Worm (Caenorhabditis elegans): ENCODE data around the gene cla-1.
A peak's percentile ranks its signal among the peaks of the same experiment; 100 is the strongest.

Gene cla-1

DNA sequence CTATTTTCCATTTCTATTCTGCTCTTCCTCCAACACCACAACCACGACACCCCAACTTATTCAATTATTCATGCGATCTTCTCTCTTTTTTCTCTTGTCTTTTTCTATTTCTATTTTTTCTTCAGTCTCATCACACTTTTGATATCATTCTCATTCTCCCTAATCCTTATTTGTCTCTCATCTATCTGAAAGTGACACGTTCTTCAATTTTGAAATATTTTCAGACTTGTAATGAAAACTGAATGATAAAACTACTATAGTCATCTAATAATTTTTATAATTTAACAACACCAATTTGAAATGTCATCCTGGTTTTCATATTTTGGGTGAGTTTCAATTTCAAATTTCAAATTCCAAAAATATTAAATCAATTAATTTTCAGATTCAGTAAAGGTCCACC is at the start of gene cla-1:
TSS of gene cla-1 (plus strand) at position 301 of the 400 bp plus-strand sequence.
- no peak for TF ChIP-seq ztf-11 (tag; optimal IDR thresholded peaks at IDR 0.05)
- TF ChIP-seq ces-1 (GFP tag; optimal IDR thresholded peaks at IDR 0.05): peak; percentile 61

DNA sequence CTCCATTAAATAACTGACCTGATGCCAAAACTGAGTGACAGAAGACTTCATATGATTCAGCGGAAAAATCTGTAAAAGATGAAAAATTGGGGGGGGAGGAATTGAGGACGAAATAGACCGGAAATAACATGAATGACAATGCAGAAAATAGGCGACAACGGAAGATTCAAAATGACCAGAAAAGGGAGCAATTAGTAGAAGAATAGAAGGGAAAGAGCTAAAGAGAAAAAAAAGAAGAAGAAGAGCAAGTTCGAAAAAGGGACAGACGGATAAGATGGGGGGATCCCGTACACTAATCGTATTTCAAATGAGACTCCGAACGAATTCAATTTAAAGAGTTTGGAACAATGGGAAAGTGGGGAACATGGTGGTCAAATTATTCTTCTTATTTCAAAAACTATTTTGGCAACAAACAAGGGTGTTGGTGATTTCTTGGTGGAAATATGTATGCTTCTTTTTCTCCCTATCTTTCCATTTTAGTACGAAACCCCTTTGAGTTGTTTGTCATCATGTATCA is 46.2 kb upstream of the cla-1 start, which contains the start of gene R05G6.10:
TSS of gene R05G6.10 (minus strand) at position 51 of the 517 bp plus-strand sequence.
- TF ChIP-seq snpc-4 (tag; optimal IDR thresholded peaks at IDR 0.05) (no peak), ces-1 (GFP tag; optimal IDR thresholded peaks at IDR 0.05) (peak; percentile 95), M03D4.4 (tag; optimal IDR thresholded peaks at IDR 0.05) (no peak), ceh-43 (GFP tag; optimal IDR thresholded peaks at IDR 0.05) (no peak), nhr-2 (tag; optimal IDR thresholded peaks at IDR 0.05) (no peak), ztf-11 (tag; optimal IDR thresholded peaks at IDR 0.05) (no peak), tbx-8 (GFP tag; optimal IDR thresholded peaks at IDR 0.05) (no peak), ceh-83 (GFP tag; optimal IDR thresholded peaks at IDR 0.05) (no peak)

DNA sequence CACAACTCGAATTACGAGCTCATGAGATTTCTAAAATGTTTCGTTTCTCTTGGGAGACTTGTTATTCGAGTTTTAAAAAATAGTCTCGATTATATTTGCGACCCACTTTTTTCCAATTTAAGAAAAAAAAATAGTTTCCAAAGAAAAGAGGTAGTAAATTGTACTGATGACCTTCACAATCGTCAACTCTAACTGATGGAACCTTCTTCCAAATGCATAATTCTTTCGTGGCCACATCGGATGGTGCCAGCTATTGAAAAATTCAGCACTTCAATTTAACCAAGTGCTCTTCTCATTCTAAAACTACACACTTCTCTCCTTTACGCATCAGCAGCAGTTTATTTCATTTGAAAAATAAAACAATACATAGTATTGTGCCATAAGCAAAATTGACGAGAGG is 45.1 kb upstream of the cla-1 start:
- TF ChIP-seq mep-1 (tag; optimal IDR thresholded peaks at IDR 0.05) (no peak), ztf-11 (tag; optimal IDR thresholded peaks at IDR 0.05) (no peak)

DNA sequence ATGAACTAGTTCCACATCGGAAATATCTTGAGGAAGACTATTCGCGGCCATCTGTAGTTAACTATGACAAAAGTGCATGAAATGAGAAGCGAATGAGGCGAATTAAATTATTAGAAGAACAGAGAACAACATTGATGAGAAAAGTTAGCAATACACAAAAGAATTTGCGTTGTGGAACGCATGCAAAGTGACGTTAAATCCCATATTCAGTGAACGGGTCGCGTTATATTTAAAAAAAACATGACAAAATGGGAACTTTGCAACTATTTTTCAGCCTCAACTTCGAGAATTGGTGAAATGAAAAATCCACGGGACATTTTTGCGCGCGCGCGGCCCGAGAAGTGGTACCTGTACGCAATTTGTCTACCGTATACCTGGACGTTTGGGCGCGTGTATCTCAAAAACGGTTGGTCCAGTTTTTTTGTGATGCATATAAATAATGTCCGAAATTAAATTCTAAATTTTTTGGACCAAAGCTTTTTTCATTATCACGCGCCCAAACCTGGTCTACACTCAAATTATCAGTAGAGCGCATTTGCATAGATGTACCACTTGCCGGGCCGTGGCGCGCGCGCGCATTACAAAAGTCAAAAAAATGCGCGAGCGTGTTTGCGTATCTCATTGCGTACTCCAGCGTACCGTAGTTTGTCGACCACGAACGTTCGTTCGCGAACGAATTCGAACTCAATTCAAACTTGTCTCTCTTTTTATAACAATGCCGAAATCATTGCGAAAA is 40.7 kb upstream of the cla-1 start, which contains the start of the genes cdd-2 and oef-1:
TSS of gene cdd-2 (minus strand) at position 51 of the 736 bp plus-strand sequence.
TSS of gene oef-1 (plus strand) at position 575 of the 736 bp plus-strand sequence.
- TF ChIP-seq nhr-237 (tag; optimal IDR thresholded peaks at IDR 0.05): no peak
- no peak for TF ChIP-seq ceh-43 (GFP tag; optimal IDR thresholded peaks at IDR 0.05)
- TF ChIP-seq zip-8 (tag; optimal IDR thresholded peaks at IDR 0.05): no peak
- no peak for TF ChIP-seq sem-2 (GFP tag; optimal IDR thresholded peaks at IDR 0.05)

DNA sequence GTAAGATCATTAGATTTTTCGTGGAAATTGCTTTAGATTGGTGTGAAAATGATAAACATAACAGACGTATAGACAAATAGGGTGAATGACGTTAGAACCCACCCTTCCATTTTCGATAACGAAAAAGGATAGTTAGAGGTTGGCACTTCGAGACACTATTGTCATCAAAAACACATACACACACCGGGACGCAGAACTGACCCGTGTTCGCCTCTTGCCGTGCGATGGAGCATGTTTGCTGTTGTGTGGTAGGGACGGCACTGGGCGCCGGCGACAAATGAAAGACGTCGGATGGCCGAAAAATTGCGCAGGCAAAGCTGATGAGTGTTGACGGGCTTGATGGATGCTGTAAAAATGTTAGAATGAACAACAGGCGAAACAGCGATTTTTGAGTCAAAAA is 38.9 kb upstream of the cla-1 start:
- TF ChIP-seq flh-1 (GFP tag; optimal IDR thresholded peaks at IDR 0.05): no peak
- no peak for TF ChIP-seq ham-2 (GFP tag; optimal IDR thresholded peaks at IDR 0.05)
- no peak for TF ChIP-seq hlh-1 (tag; optimal IDR thresholded peaks at IDR 0.05)
- no peak for TF ChIP-seq ceh-83 (GFP tag; optimal IDR thresholded peaks at IDR 0.05)
- TF ChIP-seq cnd-1 (tag; optimal IDR thresholded peaks at IDR 0.05): no peak
- no peak for TF ChIP-seq mab-5 (tag; optimal IDR thresholded peaks at IDR 0.05)
- no peak for TF ChIP-seq unc-39 (tag; optimal IDR thresholded peaks at IDR 0.05)
- no peak for TF ChIP-seq snpc-4 (tag; optimal IDR thresholded peaks at IDR 0.05)
- TF ChIP-seq ztf-11 (tag; optimal IDR thresholded peaks at IDR 0.05): no peak
- no peak for TF ChIP-seq ceh-43 (GFP tag; optimal IDR thresholded peaks at IDR 0.05)
- TF ChIP-seq bed-3 (GFP tag; optimal IDR thresholded peaks at IDR 0.05): no peak
- no peak for TF ChIP-seq nhr-2 (tag; optimal IDR thresholded peaks at IDR 0.05)

DNA sequence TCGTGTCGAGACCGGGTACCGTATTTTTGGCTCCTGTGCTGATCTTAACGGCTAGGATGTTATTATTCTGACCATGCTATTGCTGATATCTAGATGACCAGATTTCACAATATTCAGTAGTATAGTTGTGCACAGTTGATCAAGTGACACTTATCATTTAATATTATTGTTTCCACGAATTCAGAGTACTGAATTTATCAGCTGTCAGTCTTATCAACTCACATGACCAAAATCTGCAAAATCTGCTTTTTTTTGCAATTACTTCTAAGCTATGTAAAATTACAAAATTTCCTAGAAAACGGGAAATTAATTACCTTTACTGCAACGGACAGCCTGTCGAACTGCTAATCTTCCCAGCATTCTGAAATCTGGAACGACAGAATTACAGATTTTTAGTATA is 38.3 kb upstream of the cla-1 start, which contains the start of gene pam-1:
TSS of gene pam-1 (minus strand) at position 368 of the 400 bp plus-strand sequence.
- TF ChIP-seq nhr-12 (tag; optimal IDR thresholded peaks at IDR 0.05): no peak
- TF ChIP-seq M03D4.4 (tag; optimal IDR thresholded peaks at IDR 0.05): no peak
- TF ChIP-seq nhr-76 (tag; optimal IDR thresholded peaks at IDR 0.05): no peak
- no peak for TF ChIP-seq unc-62 (GFP tag; optimal IDR thresholded peaks at IDR 0.05)
- TF ChIP-seq ceh-43 (GFP tag; optimal IDR thresholded peaks at IDR 0.05): no peak
- TF ChIP-seq bed-3 (GFP tag; optimal IDR thresholded peaks at IDR 0.05): no peak
- no peak for TF ChIP-seq ztf-11 (tag; optimal IDR thresholded peaks at IDR 0.05)
- TF ChIP-seq ceh-83 (GFP tag; optimal IDR thresholded peaks at IDR 0.05): no peak
- no peak for TF ChIP-seq elt-3 (tag; optimal IDR thresholded peaks at IDR 0.05)
- no peak for TF ChIP-seq ceh-39 (tag; optimal IDR thresholded peaks at IDR 0.05)
- TF ChIP-seq cnd-1 (tag; optimal IDR thresholded peaks at IDR 0.05): no peak
- TF ChIP-seq hlh-1 (tag; optimal IDR thresholded peaks at IDR 0.05): no peak
- no peak for TF ChIP-seq blmp-1 (tag; optimal IDR thresholded peaks at IDR 0.05)
- no peak for TF ChIP-seq nhr-237 (tag; optimal IDR thresholded peaks at IDR 0.05)
- no peak for TF ChIP-seq ham-2 (GFP tag; optimal IDR thresholded peaks at IDR 0.05)
- TF ChIP-seq unc-39 (tag; optimal IDR thresholded peaks at IDR 0.05): no peak
- TF ChIP-seq sptf-1 (tag; optimal IDR thresholded peaks at IDR 0.05): no peak
- no peak for TF ChIP-seq zip-8 (tag; optimal IDR thresholded peaks at IDR 0.05)
- no peak for TF ChIP-seq tbx-8 (GFP tag; optimal IDR thresholded peaks at IDR 0.05)
- no peak for TF ChIP-seq mep-1 (tag; optimal IDR thresholded peaks at IDR 0.05)
